Worm (Caenorhabditis elegans): ENCODE measurements around the gene C01G12.7.

Gene C01G12.7

ce11 chrII:14635179-14635578 lies 43.5 kb upstream of the C01G12.7 start (continued):
- peak; percentile 72 for TF ChIP-seq nhr-232 (tag; optimal IDR thresholded peaks at IDR 0.05)
- TF ChIP-seq hlh-30 (tag; optimal IDR thresholded peaks at IDR 0.05; ENCODE audit: insufficient read depth), result peak; percentile 62
- TF ChIP-seq pax-1 (tag; optimal IDR thresholded peaks at IDR 0.05), result no peak
- TF ChIP-seq dmd-4 (tag; optimal IDR thresholded peaks at IDR 0.05; ENCODE audit: borderline replicate concordance), result peak; percentile 73
- TF ChIP-seq ceh-18 (tag; optimal IDR thresholded peaks at IDR 0.05), result peak; percentile 49
- TF ChIP-seq ceh-2 (tag; optimal IDR thresholded peaks at IDR 0.05), result no peak
- TF ChIP-seq pqm-1 (tag; optimal IDR thresholded peaks at IDR 0.05), result no peak
- no peak for TF ChIP-seq pha-4 (tag; optimal IDR thresholded peaks at IDR 0.05)
- TF ChIP-seq C08G9.2 (tag; optimal IDR thresholded peaks at IDR 0.05), result peak; percentile 67
- peak; percentile 66 for TF ChIP-seq tbx-2 (tag; optimal IDR thresholded peaks at IDR 0.05)
- peak; percentile 81 for TF ChIP-seq hlh-15 (tag; optimal IDR thresholded peaks at IDR 0.05)
- TF ChIP-seq ref-2 (tag; optimal IDR thresholded peaks at IDR 0.05), result peak; percentile 26
- TF ChIP-seq unc-86 (tag; optimal IDR thresholded peaks at IDR 0.05), result peak; percentile 43
- TF ChIP-seq zip-5 (tag; optimal IDR thresholded peaks at IDR 0.05), result peak; percentile 18
- peak; percentile 52 for TF ChIP-seq ceh-34 (tag; optimal IDR thresholded peaks at IDR 0.05)
- TF ChIP-seq rnt-1 (tag; optimal IDR thresholded peaks at IDR 0.05), result peak; percentile 16
- TF ChIP-seq tbx-7 (tag; optimal IDR thresholded peaks at IDR 0.05), result no peak
- TF ChIP-seq F13H6.1 (tag; optimal IDR thresholded peaks at IDR 0.05), result peak; percentile 50
- no peak for TF ChIP-seq elt-4 (tag; optimal IDR thresholded peaks at IDR 0.05)
- peak; percentile 52 for TF ChIP-seq ceh-9 (tag; optimal IDR thresholded peaks at IDR 0.05)
- no peak for TF ChIP-seq K09A11.1 (tag; optimal IDR thresholded peaks at IDR 0.05; ENCODE audit: insufficient read depth)
- peak; percentile 37 for TF ChIP-seq ceh-48 (tag; optimal IDR thresholded peaks at IDR 0.05)
- peak; percentile 51 for TF ChIP-seq K02D7.2 (tag; optimal IDR thresholded peaks at IDR 0.05)
- peak; percentile 65 for TF ChIP-seq sox-2 (GFP tag; IDR thresholded peaks at IDR 0.05)
- peak; percentile 54 for TF ChIP-seq pat-9 (tag; optimal IDR thresholded peaks at IDR 0.05)
- TF ChIP-seq sox-4 (tag; optimal IDR thresholded peaks at IDR 0.05), result peak; percentile 46
- no peak for TF ChIP-seq hlh-8 (tag; optimal IDR thresholded peaks at IDR 0.05)
- peak; percentile 1 for TF ChIP-seq ahr-1 (tag; optimal IDR thresholded peaks at IDR 0.05)
- TF ChIP-seq ttx-3 (tag; optimal IDR thresholded peaks at IDR 0.05), result peak; percentile 64
- TF ChIP-seq pha-2 (tag; optimal IDR thresholded peaks at IDR 0.05), result peak; percentile 52
- TF ChIP-seq hlh-6 (tag; optimal IDR thresholded peaks at IDR 0.05), result peak; percentile 65
- TF ChIP-seq elt-2 (tag; optimal IDR thresholded peaks at IDR 0.05), result peak; percentile 52
- TF ChIP-seq ceh-19 (GFP tag; optimal IDR thresholded peaks at IDR 0.05), result peak; percentile 51
- no peak for TF ChIP-seq nhr-11 (tag; optimal IDR thresholded peaks at IDR 0.05)
- 0 out of 2 replicates have a peak, but pooled peaks have one; percentile 53 for TF ChIP-seq unc-3 (GFP tag; conservative IDR thresholded peaks at IDR 0.05)
- peak; percentile 10 for TF ChIP-seq unc-3 (tag; optimal IDR thresholded peaks at IDR 0.05)

ce11 chrII:14634042-14634441 lies 42.3 kb upstream of the C01G12.7 start:
- TF ChIP-seq syd-9 (tag; optimal IDR thresholded peaks at IDR 0.05) (no peak), nhr-11 (tag; optimal IDR thresholded peaks at IDR 0.05) (no peak), ceh-48 (tag; optimal IDR thresholded peaks at IDR 0.05) (no peak), ceh-45 (GFP tag; IDR thresholded peaks at IDR 0.05) (no peak), zip-5 (tag; optimal IDR thresholded peaks at IDR 0.05) (no peak), pat-9 (tag; optimal IDR thresholded peaks at IDR 0.05) (no peak), fkh-6 (tag; optimal IDR thresholded peaks at IDR 0.05) (no peak), mec-3 (tag; optimal IDR thresholded peaks at IDR 0.05; ENCODE audit: borderline replicate concordance) (no peak), hlh-15 (tag; optimal IDR thresholded peaks at IDR 0.05) (no peak), ceh-14 (tag; optimal IDR thresholded peaks at IDR 0.05) (no peak), sox-4 (tag; optimal IDR thresholded peaks at IDR 0.05) (no peak), C38D4.7 (GFP tag; optimal IDR thresholded peaks at IDR 0.05) (no peak), unc-3 (GFP tag; conservative IDR thresholded peaks at IDR 0.05) (no peak), unc-3 (tag; optimal IDR thresholded peaks at IDR 0.05) (no peak), ceh-30 (tag; optimal IDR thresholded peaks at IDR 0.05) (no peak), nfya-1 (tag; optimal IDR thresholded peaks at IDR 0.05) (no peak), tbx-2 (tag; optimal IDR thresholded peaks at IDR 0.05) (no peak)
